Worm (Caenorhabditis elegans) whole organism, L3 larva: ENCODE measurements around the gene clpf-1.

Experiments used
- ceh-82 ChIP-seq: fragments of 150-350 bp; optimal IDR thresholded peaks from 2 replicates; lab custom pipeline; 2014; ENCODE audit warnings: missing biosample characterization, missing genetic modification characterization
- egl-27 ChIP-seq: sonication (generic microtip); optimal IDR thresholded peaks from 4 replicates; lab custom pipeline; 2017; ENCODE audit warnings: missing biosample characterization, missing genetic modification reagents, missing genetic modification characterization
- elt-3 ChIP-seq, 3 experiments: fragments of 150-350 bp in 1 of 3; sonication (generic microtip) in 2 of 3; optimal IDR thresholded peaks; 2 replicates in 2 of 3; 4 replicates in 1 of 3; lab custom pipeline; 2014 to 2017; ENCODE audit warnings: missing biosample characterization in 3 of 3, missing genetic modification characterization in 3 of 3
- nhr-77 ChIP-seq: fragments of 150-350 bp; optimal IDR thresholded peaks from 2 replicates; lab custom pipeline; 2014; ENCODE audit warnings: missing biosample characterization, missing genetic modification characterization
- pqm-1 ChIP-seq: fragments of 150-350 bp; optimal IDR thresholded peaks from 2 replicates; lab custom pipeline; 2017; ENCODE audit warnings: missing biosample characterization, missing genetic modification characterization, inconsistent platforms
- snpc-4 ChIP-seq: fragments of 150-350 bp; optimal IDR thresholded peaks from 2 replicates; lab custom pipeline; 2014; ENCODE audit warnings: missing biosample characterization, missing genetic modification characterization
- ztf-4 ChIP-seq: fragments of 150-350 bp; optimal IDR thresholded peaks from 2 replicates; lab custom pipeline; 2014; ENCODE audit warnings: missing biosample characterization, missing genetic modification characterization

ce11 chrIII:3389426-3390020 lies 8.0 kb upstream of the clpf-1 start, which contains the start of the genes elmd-1 and hecw-1:
- TF ChIP-seq ceh-82 (tag; lab: Kevin White, UChicago) (no peak), pqm-1 (tag; lab: Kevin White, UChicago) (no peak), snpc-4 (tag; lab: Kevin White, UChicago) (no peak), egl-27 (tag; lab: Kevin White, UChicago) (peak; percentile 19), ztf-4 (tag; lab: Kevin White, UChicago) (no peak), nhr-77 (tag; lab: Kevin White, UChicago) (no peak), elt-3 (tag; optimal IDR thresholded peaks at IDR 0.05; lab: Kevin White, UChicago) (no peak)
